Worm (Caenorhabditis elegans) whole organism, early embryonic: ENCODE measurements around the gene F01E11.18.

Experiments used
- B0310.2 ChIP-seq: sonication (generic microtip); optimal IDR thresholded peaks from 2 replicates; lab custom pipeline; 2016; ENCODE audit warnings: mild to moderate bottlenecking, missing genetic modification characterization, missing compliant biosample characterization
- F13C5.2 ChIP-seq: sonication (generic microtip); optimal IDR thresholded peaks from 2 replicates; lab custom pipeline; 2017; ENCODE audit warnings: mild to moderate bottlenecking, missing genetic modification characterization, inconsistent platforms, missing compliant biosample characterization
- aly-1 ChIP-seq: sonication (generic microtip); optimal IDR thresholded peaks from 2 replicates; lab custom pipeline; 2016; ENCODE audit warnings: missing genetic modification characterization, missing compliant biosample characterization
- ama-1 ChIP-seq: fragments of 150-350 bp; optimal IDR thresholded peaks from 2 replicates; lab custom pipeline; 2014
- ceh-13 ChIP-seq: fragments of 200-800 bp; sonication (Bioruptor generic); optimal IDR thresholded peaks from 2 replicates; lab custom pipeline; 2018; ENCODE audit warnings: mild to moderate bottlenecking, missing genetic modification characterization, missing compliant biosample characterization
- ceh-36 ChIP-seq: sonication (generic microtip); optimal IDR thresholded peaks from 2 replicates; lab custom pipeline; 2016; ENCODE audit warnings: missing genetic modification characterization, inconsistent platforms, missing compliant biosample characterization
- ets-7 ChIP-seq: sonication (generic microtip); optimal IDR thresholded peaks from 2 replicates; lab custom pipeline; 2016; ENCODE audit warnings: missing genotype, missing genetic modification characterization, missing compliant biosample characterization
- flt-1 ChIP-seq: fragments of 200-800 bp; sonication (Bioruptor generic); IDR thresholded peaks from 2 replicates; pipeline ENCODE4 v1.3.6; 2022; ENCODE audit warnings: missing genetic modification characterization, missing compliant biosample characterization
- hmbx-1 ChIP-seq: sonication (generic microtip); optimal IDR thresholded peaks from 2 replicates; lab custom pipeline; 2016; ENCODE audit warnings: mild to moderate bottlenecking, missing genetic modification characterization, missing compliant biosample characterization
- hmg-4 ChIP-seq: fragments of 200-800 bp; sonication (Bioruptor generic); optimal IDR thresholded peaks from 2 replicates; lab custom pipeline; 2018; ENCODE audit warnings: mild to moderate bottlenecking, missing genetic modification characterization, missing compliant biosample characterization
- hnd-1 ChIP-seq: sonication (generic microtip); optimal IDR thresholded peaks from 2 replicates; lab custom pipeline; 2016; ENCODE audit warnings: missing genetic modification characterization, missing compliant biosample characterization
- pes-1 ChIP-seq: fragments of 200-800 bp; sonication (Bioruptor generic); IDR thresholded peaks from 2 replicates; pipeline ENCODE4 v1.3.6; 2022; ENCODE audit warnings: missing genetic modification reagents, missing genetic modification characterization, missing compliant biosample characterization
- scrt-1 ChIP-seq: fragments of 200-800 bp; sonication (Bioruptor generic); IDR thresholded peaks from 2 replicates; pipeline ENCODE4 v1.3.6; 2022; ENCODE audit warnings: missing genetic modification characterization, missing compliant biosample characterization
- sea-1 ChIP-seq: fragments of 200-800 bp; sonication (Bioruptor generic); conservative IDR thresholded peaks from 2 replicates; pipeline ENCODE4 v1.3.6; 2022; ENCODE audit warnings: missing genetic modification characterization, missing compliant biosample characterization
- tbx-11 ChIP-seq: fragments of 200-800 bp; sonication (Bioruptor generic); IDR thresholded peaks from 2 replicates; pipeline ENCODE4 v1.3.6; 2022; ENCODE audit warnings: missing genetic modification characterization, missing compliant biosample characterization
- tbx-37 ChIP-seq: fragments of 200-800 bp; sonication (Bioruptor generic); conservative IDR thresholded peaks from 2 replicates; pipeline ENCODE4 v1.3.6; 2022; ENCODE audit warnings: missing genetic modification reagents, missing genetic modification characterization, missing compliant biosample characterization
- tra-4 ChIP-seq: sonication (generic microtip); optimal IDR thresholded peaks from 2 replicates; lab custom pipeline; 2017; ENCODE audit warnings: missing genetic modification characterization, missing compliant biosample characterization

The F01E11.18 gene

ce11 chrX:6971301-6971700 is 18.1 kb upstream of the F01E11.18 start:
- TF ChIP-seq ets-7 (tag; lab: Kevin White, UChicago) (no peak), ama-1 (lab: Kevin White, UChicago) (no peak), aly-1 (tag; lab: Kevin White, UChicago) (no peak), ceh-36 (no peak), hmg-4 (GFP tag; lab: Kevin White, UChicago) (no peak), hnd-1 (tag; lab: Kevin White, UChicago) (no peak), hmbx-1 (tag; lab: Kevin White, UChicago) (no peak), flt-1 (GFP tag; lab: Robert Waterston, UW) (no peak)

ce11 chrX:6988212-6988611 is 1.2 kb upstream of the F01E11.18 start:
- no peak for TF ChIP-seq pes-1
- no peak for TF ChIP-seq tbx-37
- no peak for TF ChIP-seq aly-1 (tag; lab: Kevin White, UChicago)
- no peak for TF ChIP-seq hmg-4 (GFP tag; lab: Kevin White, UChicago)
- TF ChIP-seq ets-7 (tag; lab: Kevin White, UChicago) = no peak
- TF ChIP-seq hmbx-1 (tag; lab: Kevin White, UChicago) = no peak
- no peak for TF ChIP-seq sea-1 (GFP tag; lab: Robert Waterston, UW)
- no peak for TF ChIP-seq tbx-11 (GFP tag; lab: Robert Waterston, UW)
- no peak for TF ChIP-seq ceh-13 (GFP tag; lab: Kevin White, UChicago)
- no peak for TF ChIP-seq ama-1 (lab: Kevin White, UChicago)
- TF ChIP-seq ceh-36 = no peak
- no peak for TF ChIP-seq B0310.2 (tag; lab: Kevin White, UChicago)
- no peak for TF ChIP-seq F13C5.2 (tag; lab: Kevin White, UChicago)
- TF ChIP-seq scrt-1 = no peak

ce11 chrX:6991427-6991826 is 2.0 kb downstream of the F01E11.18 start, which contains the start of gene ugt-57:
Gene ugt-57, plus strand, starts transcription at chrX:6991727.
- TF ChIP-seq B0310.2 (tag; lab: Kevin White, UChicago) = no peak
- no peak for TF ChIP-seq ceh-36
- TF ChIP-seq hnd-1 (tag; lab: Kevin White, UChicago) = no peak
- no peak for TF ChIP-seq F13C5.2 (tag; lab: Kevin White, UChicago)
- no peak for TF ChIP-seq tbx-37
- TF ChIP-seq sea-1 (GFP tag; lab: Robert Waterston, UW) = no peak
- no peak for TF ChIP-seq hmg-4 (GFP tag; lab: Kevin White, UChicago)
- TF ChIP-seq tra-4 (tag; lab: Kevin White, UChicago) = no peak
- TF ChIP-seq aly-1 (tag; lab: Kevin White, UChicago) = no peak
- no peak for TF ChIP-seq ets-7 (tag; lab: Kevin White, UChicago)
- no peak for TF ChIP-seq hmbx-1 (tag; lab: Kevin White, UChicago)
- no peak for TF ChIP-seq flt-1 (GFP tag; lab: Robert Waterston, UW)
- no peak for TF ChIP-seq pes-1
- TF ChIP-seq ama-1 (lab: Kevin White, UChicago) = no peak
- no peak for TF ChIP-seq tbx-11 (GFP tag; lab: Robert Waterston, UW)
- TF ChIP-seq scrt-1 = no peak
- TF ChIP-seq ceh-13 (GFP tag; lab: Kevin White, UChicago) = no peak

- TF ChIP-seq ets-7 (tag; lab: Kevin White, UChicago) (no peak), hnd-1 (tag; lab: Kevin White, UChicago) (no peak), flt-1 (GFP tag; lab: Robert Waterston, UW) (no peak), ceh-36 (no peak), ama-1 (lab: Kevin White, UChicago) (no peak), pes-1 (no peak)
Measured at ce11 chrX:6996448-6996847, 7.0 kb downstream of the F01E11.18 start, which contains the start of the genes F01E11.20 and tsp-16. Gene F01E11.20, minus strand, starts transcription at chrX:6996548. Gene tsp-16, minus strand, starts transcription at chrX:6996620.

- TF ChIP-seq hmbx-1 (tag; lab: Kevin White, UChicago) (no peak), aly-1 (tag; lab: Kevin White, UChicago) (no peak), flt-1 (GFP tag; lab: Robert Waterston, UW) (no peak)
Measured at ce11 chrX:7001933-7002332, 12.5 kb downstream of the F01E11.18 start.

ce11 chrX:7005475-7005874 is 16.0 kb downstream of the F01E11.18 start, which contains the start of gene tyra-2:
Gene tyra-2, minus strand, starts transcription at chrX:7005575.
- no peak for TF ChIP-seq hmg-4 (GFP tag; lab: Kevin White, UChicago)
- no peak for TF ChIP-seq scrt-1
- TF ChIP-seq ceh-13 (GFP tag; lab: Kevin White, UChicago) = no peak
- TF ChIP-seq aly-1 (tag; lab: Kevin White, UChicago) = no peak
- TF ChIP-seq ets-7 (tag; lab: Kevin White, UChicago) = no peak
- no peak for TF ChIP-seq ama-1 (lab: Kevin White, UChicago)
- no peak for TF ChIP-seq F13C5.2 (tag; lab: Kevin White, UChicago)
- no peak for TF ChIP-seq tra-4 (tag; lab: Kevin White, UChicago)
- TF ChIP-seq hnd-1 (tag; lab: Kevin White, UChicago) = no peak
- TF ChIP-seq sea-1 (GFP tag; lab: Robert Waterston, UW) = no peak
- TF ChIP-seq hmbx-1 (tag; lab: Kevin White, UChicago) = no peak
- TF ChIP-seq tbx-37 = no peak
- TF ChIP-seq flt-1 (GFP tag; lab: Robert Waterston, UW) = no peak
- TF ChIP-seq tbx-11 (GFP tag; lab: Robert Waterston, UW) = no peak
- no peak for TF ChIP-seq pes-1

ce11 chrX:7005919-7006318 is 16.5 kb downstream of the F01E11.18 start:
- TF ChIP-seq aly-1 (tag; lab: Kevin White, UChicago) (no peak), tra-4 (tag; lab: Kevin White, UChicago) (no peak), hmg-4 (GFP tag; lab: Kevin White, UChicago) (no peak), F13C5.2 (tag; lab: Kevin White, UChicago) (no peak), pes-1 (no peak), ceh-36 (no peak), flt-1 (GFP tag; lab: Robert Waterston, UW) (no peak), ets-7 (tag; lab: Kevin White, UChicago) (no peak), tbx-11 (GFP tag; lab: Robert Waterston, UW) (no peak), ceh-13 (GFP tag; lab: Kevin White, UChicago) (no peak)
